Fruit fly (Drosophila melanogaster) whole organism: ENCODE results near the gene CG15365.

Experiments
- EcR ChIP-seq, 2 experiments: fragments of >200 bp; optimal IDR thresholded peaks; 2 replicates each; lab custom pipeline; 2017; ENCODE audit warnings: missing biosample characterization in 2 of 2, missing genetic modification characterization in 2 of 2, missing genetic modification reagents in 2 of 2
- pan ChIP-seq: fragments of >200 bp; optimal IDR thresholded peaks from 2 replicates; lab custom pipeline; 2017
- psq ChIP-seq: fragments of >200 bp; optimal IDR thresholded peaks from 2 replicates; lab custom pipeline; 2017

- TF ChIP-seq pan (lab: Kevin White, UChicago), result no peak
- no peak for TF ChIP-seq psq
- no peak for TF ChIP-seq EcR (GFP tag; optimal IDR thresholded peaks at IDR 0.05; lab: Kevin White, UChicago)
Measured at dm6 chrX:9109072-9109844, 41.5 kb upstream of the CG15365 start.
